Worm (Caenorhabditis elegans): ENCODE measurements around the gene paqr-1.

ce11 chrIV:6597298-6597697, 42.1 kb upstream of the paqr-1 start, which contains the start of gene F38A5.6:
- TF ChIP-seq ces-1 (GFP tag; optimal IDR thresholded peaks at IDR 0.05) = no peak
- no peak for TF ChIP-seq mab-5 (tag; optimal IDR thresholded peaks at IDR 0.05)
- no peak for TF ChIP-seq nhr-76 (tag; optimal IDR thresholded peaks at IDR 0.05)
- TF ChIP-seq elt-3 (tag; optimal IDR thresholded peaks at IDR 0.05) = no peak
- no peak for TF ChIP-seq ztf-11 (tag; optimal IDR thresholded peaks at IDR 0.05)

All from whole organism, mixed stage, embryonic.